Worm (Caenorhabditis elegans): ENCODE results near the gene gly-13.
A peak's percentile ranks its signal among the peaks of the same experiment; 100 is the strongest.

Gene gly-13

ce11 chrX:9296591-9296990 lies at the start of gene gly-13:
TSS of gene gly-13 (minus strand) at chrX:9296622.
- TF ChIP-seq ceh-16 (tag; optimal IDR thresholded peaks at IDR 0.05) (no peak), nhr-23 (tag; optimal IDR thresholded peaks at IDR 0.05) (peak; percentile 19), elt-3 (tag; optimal IDR thresholded peaks at IDR 0.05) (no peak), nhr-12 (tag; optimal IDR thresholded peaks at IDR 0.05) (no peak), nfya-1 (tag; optimal IDR thresholded peaks at IDR 0.05; ENCODE audit: insufficient read depth) (peak; percentile 8), fkh-2 (tag; optimal IDR thresholded peaks at IDR 0.05) (no peak), elt-2 (tag; optimal IDR thresholded peaks at IDR 0.05) (peak; percentile 19)

- TF ChIP-seq nhr-25 (tag; optimal IDR thresholded peaks at IDR 0.05) = no peak
- TF ChIP-seq nhr-77 (tag; optimal IDR thresholded peaks at IDR 0.05) = no peak
- TF ChIP-seq unc-62 (GFP tag; optimal IDR thresholded peaks at IDR 0.05) = no peak
- TF ChIP-seq tbx-2 (tag; optimal IDR thresholded peaks at IDR 0.05) = no peak
- TF ChIP-seq nhr-23 (tag; optimal IDR thresholded peaks at IDR 0.05) = no peak
- no peak for TF ChIP-seq mml-1 (tag; optimal IDR thresholded peaks at IDR 0.05)
- no peak for TF ChIP-seq elt-1 (tag; optimal IDR thresholded peaks at IDR 0.05)
- TF ChIP-seq snpc-4 (tag; optimal IDR thresholded peaks at IDR 0.05) = no peak
- TF ChIP-seq egl-27 (tag; optimal IDR thresholded peaks at IDR 0.05) = no peak
- TF ChIP-seq ztf-11 (tag; optimal IDR thresholded peaks at IDR 0.05) = no peak
- no peak for TF ChIP-seq ZK546.5 (tag; optimal IDR thresholded peaks at IDR 0.05)
- no peak for TF ChIP-seq ztf-4 (tag; optimal IDR thresholded peaks at IDR 0.05)
- TF ChIP-seq fos-1 (tag; optimal IDR thresholded peaks at IDR 0.05) = no peak
- TF ChIP-seq skn-1 (tag; optimal IDR thresholded peaks at IDR 0.05) = no peak
- TF ChIP-seq zag-1 (tag; optimal IDR thresholded peaks at IDR 0.05) = no peak
- no peak for TF ChIP-seq elt-2 (tag; optimal IDR thresholded peaks at IDR 0.05)
- no peak for TF ChIP-seq daf-12 (tag; optimal IDR thresholded peaks at IDR 0.05)
- no peak for TF ChIP-seq elt-3 (tag; optimal IDR thresholded peaks at IDR 0.05)
Measured at ce11 chrX:9338375-9338774, 42.0 kb upstream of the gly-13 start, which contains the start of gene apa-2. TSS of gene apa-2 (plus strand) at chrX:9338675.

- TF ChIP-seq ceh-16 (tag; optimal IDR thresholded peaks at IDR 0.05) (no peak), lin-15B (tag; optimal IDR thresholded peaks at IDR 0.05) (peak; percentile 59), R02D3.7 (tag; optimal IDR thresholded peaks at IDR 0.05) (no peak), egl-27 (tag; optimal IDR thresholded peaks at IDR 0.05) (peak; percentile 67), nhr-25 (tag; optimal IDR thresholded peaks at IDR 0.05) (peak; percentile 64), ama-1 (optimal IDR thresholded peaks at IDR 0.05) (no peak), jun-1 (tag; optimal IDR thresholded peaks at IDR 0.05) (no peak), nfya-1 (tag; optimal IDR thresholded peaks at IDR 0.05; ENCODE audit: insufficient read depth) (peak; percentile 82), snpc-4 (tag; optimal IDR thresholded peaks at IDR 0.05) (no peak), unc-39 (tag; optimal IDR thresholded peaks at IDR 0.05) (no peak), nhr-28 (tag; optimal IDR thresholded peaks at IDR 0.05) (no peak), ceh-82 (tag; optimal IDR thresholded peaks at IDR 0.05) (no peak), nhr-11 (tag; optimal IDR thresholded peaks at IDR 0.05) (no peak), elt-2 (tag; optimal IDR thresholded peaks at IDR 0.05) (no peak), elt-1 (tag; optimal IDR thresholded peaks at IDR 0.05) (peak; percentile 33), ZK546.5 (tag; optimal IDR thresholded peaks at IDR 0.05) (no peak), nhr-23 (tag; optimal IDR thresholded peaks at IDR 0.05) (peak; percentile 69), tbx-2 (tag; optimal IDR thresholded peaks at IDR 0.05) (peak; percentile 56), egl-5 (tag; optimal IDR thresholded peaks at IDR 0.05) (no peak), fos-1 (tag; optimal IDR thresholded peaks at IDR 0.05) (no peak), lin-39 (tag; optimal IDR thresholded peaks at IDR 0.05) (peak; percentile 83), mml-1 (tag; optimal IDR thresholded peaks at IDR 0.05) (no peak), nhr-43 (tag; optimal IDR thresholded peaks at IDR 0.05; ENCODE audit: poor library complexity, severe bottlenecking) (no peak), pqm-1 (tag; optimal IDR thresholded peaks at IDR 0.05) (peak; percentile 5), sea-2 (GFP tag; optimal IDR thresholded peaks at IDR 0.05) (peak; percentile 70), hmg-11 (tag; optimal IDR thresholded peaks at IDR 0.05) (peak; percentile 88), ztf-11 (tag; optimal IDR thresholded peaks at IDR 0.05) (no peak), unc-62 (GFP tag; optimal IDR thresholded peaks at IDR 0.05) (no peak), ceh-28 (tag; optimal IDR thresholded peaks at IDR 0.05) (peak; percentile 13), elt-3 (tag; optimal IDR thresholded peaks at IDR 0.05) (no peak), nhr-76 (tag; optimal IDR thresholded peaks at IDR 0.05) (no peak), pha-4 (tag; optimal IDR thresholded peaks at IDR 0.05) (peak; percentile 24), lsy-12 (tag; optimal IDR thresholded peaks at IDR 0.05) (peak; percentile 35), mdl-1 (tag; optimal IDR thresholded peaks at IDR 0.05) (no peak), skn-1 (tag; optimal IDR thresholded peaks at IDR 0.05) (peak; percentile 38)
Measured at ce11 chrX:9337832-9338231, 41.4 kb upstream of the gly-13 start.

Data from whole organism, L3 larva.